Worm (Caenorhabditis elegans) whole organism, young adult: ENCODE data around the gene ZK1010.2.

ENCODE experiments used
- B0336.3 ChIP-seq: fragments of 200-800 bp; sonication (Bioruptor generic); IDR thresholded peaks from 2 replicates; pipeline ENCODE4 v1.3.6; 2022; ENCODE audit warnings: missing genetic modification characterization, missing compliant biosample characterization
- C06A6.2 ChIP-seq: fragments of 200-800 bp; sonication (Bioruptor generic); conservative IDR thresholded peaks from 2 replicates; pipeline ENCODE4 v1.3.6; 2022; ENCODE audit warnings: missing genetic modification characterization, missing compliant biosample characterization
- C17E4.6 ChIP-seq: fragments of 200-800 bp; sonication (Bioruptor generic); IDR thresholded peaks from 2 replicates; pipeline ENCODE4 v1.3.6; 2022; ENCODE audit warnings: missing genetic modification reagents, missing genetic modification characterization, missing compliant biosample characterization
- D2030.7 ChIP-seq: fragments of 200-800 bp; sonication (Bioruptor generic); IDR thresholded peaks from 2 replicates; pipeline ENCODE4 v1.3.6; 2022; ENCODE audit warnings: missing genetic modification reagents, missing genetic modification characterization, missing compliant biosample characterization
- F23B12.7 ChIP-seq: sonication (generic microtip); optimal IDR thresholded peaks from 2 replicates; lab custom pipeline; 2017; ENCODE audit warnings: missing genetic modification characterization, mild to moderate bottlenecking, missing compliant biosample characterization, antibody characterized with exemption, moderate library complexity; ENCODE audit not compliant: insufficient read depth
- F33H1.4 ChIP-seq: fragments of 200-800 bp; sonication (Bioruptor generic); IDR thresholded peaks from 2 replicates; pipeline ENCODE4 v1.3.6; 2022; ENCODE audit warnings: missing genetic modification reagents, missing genetic modification characterization, missing compliant biosample characterization
- F37B4.10 ChIP-seq: fragments of 200-800 bp; sonication (Bioruptor generic); IDR thresholded peaks from 2 replicates; pipeline ENCODE4 v1.3.6; 2022; ENCODE audit warnings: missing genetic modification characterization, missing compliant biosample characterization
- F52B5.7 ChIP-seq: sonication (generic microtip); optimal IDR thresholded peaks from 2 replicates; lab custom pipeline; 2016; ENCODE audit warnings: mild to moderate bottlenecking, missing genetic modification characterization, missing compliant biosample characterization
- K11D2.4 ChIP-seq: fragments of 200-800 bp; sonication (Bioruptor generic); IDR thresholded peaks from 2 replicates; pipeline ENCODE4 v1.3.6; 2022; ENCODE audit warnings: missing genetic modification reagents, missing genetic modification characterization, missing compliant biosample characterization
- Y53G8AR.9 ChIP-seq: fragments of 200-800 bp; sonication (Bioruptor generic); conservative IDR thresholded peaks from 2 replicates; pipeline ENCODE4 v1.3.6; 2022; ENCODE audit warnings: missing genetic modification reagents, missing genetic modification characterization, missing compliant biosample characterization
- Y67H2A.10 ChIP-seq: fragments of 200-800 bp; sonication (Bioruptor generic); conservative IDR thresholded peaks from 2 replicates; pipeline ENCODE4 v1.3.6; 2022; ENCODE audit warnings: missing genetic modification reagents, missing genetic modification characterization, missing compliant biosample characterization
- ama-1 ChIP-seq, 3 experiments: fragments of 150-350 bp in 1 of 3; sonication (generic microtip) in 2 of 3; optimal IDR thresholded peaks; 2 replicates each; lab custom pipeline; 2014 to 2018; ENCODE audit warnings: missing biosample characterization in 2 of 3, missing genetic modification characterization in 2 of 3, missing genetic modification reagents in 2 of 3
- attf-3 ChIP-seq: fragments of 200-800 bp; sonication (Bioruptor generic); conservative IDR thresholded peaks from 2 replicates; pipeline ENCODE4 v1.3.6; 2022; ENCODE audit warnings: missing genetic modification reagents, missing genetic modification characterization, missing compliant biosample characterization
- attf-6 ChIP-seq: fragments of 200-800 bp; sonication (Bioruptor generic); IDR thresholded peaks from 2 replicates; pipeline ENCODE4 v1.3.6; 2022; ENCODE audit warnings: missing genetic modification reagents, missing genetic modification characterization, missing compliant biosample characterization
- cebp-2 ChIP-seq: fragments of 200-800 bp; sonication (Bioruptor generic); IDR thresholded peaks from 2 replicates; pipeline ENCODE4 v1.3.6; 2022; ENCODE audit warnings: missing genetic modification characterization, missing compliant biosample characterization
- ceh-100 ChIP-seq: fragments of 200-800 bp; sonication (Bioruptor generic); IDR thresholded peaks from 2 replicates; pipeline ENCODE4 v1.3.6; 2022; ENCODE audit warnings: missing genetic modification reagents, missing genetic modification characterization, missing compliant biosample characterization
- ceh-79 ChIP-seq: sonication (generic microtip); optimal IDR thresholded peaks from 2 replicates; lab custom pipeline; 2017; ENCODE audit warnings: mild to moderate bottlenecking, missing genetic modification characterization, missing compliant biosample characterization
- die-1 ChIP-seq: sonication (generic microtip); optimal IDR thresholded peaks from 2 replicates; lab custom pipeline; 2016; ENCODE audit warnings: missing genotype, mild to moderate bottlenecking, missing genetic modification characterization, missing compliant biosample characterization
- egrh-3 ChIP-seq: fragments of 200-800 bp; sonication (Bioruptor generic); IDR thresholded peaks from 2 replicates; pipeline ENCODE4 v1.3.6; 2022; ENCODE audit warnings: missing genetic modification reagents, missing genetic modification characterization, missing compliant biosample characterization
- ekl-4 ChIP-seq: fragments of 200-800 bp; sonication (Bioruptor generic); IDR thresholded peaks from 2 replicates; pipeline ENCODE4 v1.3.6; 2022; ENCODE audit warnings: missing genetic modification reagents, missing genetic modification characterization, missing compliant biosample characterization
- ets-4 ChIP-seq: fragments of 200-800 bp; sonication (Bioruptor generic); optimal IDR thresholded peaks from 2 replicates; lab custom pipeline; 2018; ENCODE audit warnings: mild to moderate bottlenecking, missing genetic modification characterization, missing compliant biosample characterization
- gei-17 ChIP-seq: fragments of 200-800 bp; sonication (Bioruptor generic); optimal IDR thresholded peaks from 2 replicates; lab custom pipeline; 2018; ENCODE audit warnings: mild to moderate bottlenecking, missing genetic modification characterization, missing compliant biosample characterization
- hsf-1 ChIP-seq: fragments of 200-800 bp; sonication (Bioruptor generic); IDR thresholded peaks from 2 replicates; pipeline ENCODE4 v1.3.6; 2022; ENCODE audit warnings: missing genetic modification reagents, missing genetic modification characterization, missing compliant biosample characterization
- let-607 ChIP-seq, 2 experiments: fragments of 200-800 bp in 1 of 2; sonication (Bioruptor generic) in 1 of 2; sonication (generic microtip) in 1 of 2; optimal IDR thresholded peaks; 2 replicates each; lab custom pipeline; 2016 to 2018; ENCODE audit warnings: mild to moderate bottlenecking in 2 of 2, missing compliant biosample characterization in 2 of 2, missing genetic modification characterization in 2 of 2, moderate library complexity in 2 of 2, missing genotype in 1 of 2
- lsl-1 ChIP-seq: fragments of 200-800 bp; sonication (Bioruptor generic); optimal IDR thresholded peaks from 2 replicates; lab custom pipeline; 2018; ENCODE audit warnings: mild to moderate bottlenecking, missing genetic modification characterization, moderate library complexity, missing compliant biosample characterization
- madf-3 ChIP-seq: fragments of 200-800 bp; sonication (Bioruptor generic); IDR thresholded peaks from 2 replicates; pipeline ENCODE4 v1.3.6; 2022; ENCODE audit warnings: missing genetic modification reagents, missing genetic modification characterization, missing compliant biosample characterization
- madf-6 ChIP-seq: fragments of 200-800 bp; sonication (Bioruptor generic); IDR thresholded peaks from 2 replicates; pipeline ENCODE4 v1.3.6; 2022; ENCODE audit warnings: missing genetic modification reagents, missing genetic modification characterization, missing compliant biosample characterization
- mcd-1 ChIP-seq: fragments of 200-800 bp; sonication (Bioruptor generic); IDR thresholded peaks from 2 replicates; pipeline ENCODE4 v1.3.6; 2022; ENCODE audit warnings: missing genetic modification reagents, missing genetic modification characterization, missing compliant biosample characterization
- mes-4 ChIP-seq: sonication (generic microtip); optimal IDR thresholded peaks from 2 replicates; lab custom pipeline; 2016; ENCODE audit warnings: missing genotype, missing genetic modification characterization, missing compliant biosample characterization
- nfya-1 ChIP-seq: sonication (generic microtip); optimal IDR thresholded peaks from 2 replicates; lab custom pipeline; 2017; ENCODE audit warnings: antibody characterized with exemption, missing compliant biosample characterization, missing genetic modification characterization, borderline replicate concordance; ENCODE audit not compliant: insufficient read depth
- nhr-120 ChIP-seq: fragments of 200-800 bp; sonication (Bioruptor generic); IDR thresholded peaks from 2 replicates; pipeline ENCODE4 v1.3.6; 2022; ENCODE audit warnings: missing genetic modification characterization, missing compliant biosample characterization
- nhr-27 ChIP-seq: fragments of 200-800 bp; sonication (Bioruptor generic); optimal IDR thresholded peaks from 2 replicates; lab custom pipeline; 2018; ENCODE audit warnings: mild to moderate bottlenecking, missing genetic modification characterization, moderate library complexity, missing compliant biosample characterization
- pbrm-1 ChIP-seq: fragments of 200-800 bp; sonication (Bioruptor generic); IDR thresholded peaks from 2 replicates; pipeline ENCODE4 v1.3.6; 2022; ENCODE audit warnings: missing genetic modification reagents, missing genetic modification characterization, missing compliant biosample characterization
- pha-4 ChIP-seq: fragments of 150-350 bp; sonication (generic microtip); optimal IDR thresholded peaks from 2 replicates; lab custom pipeline; 2014; ENCODE audit warnings: missing biosample characterization, missing genetic modification reagents, missing genetic modification characterization
- rpc-1 ChIP-seq, 2 experiments: fragments of 150-350 bp in 1 of 2; sonication (generic microtip) in 1 of 2; optimal IDR thresholded peaks; 2 replicates each; lab custom pipeline; 2014 to 2018; ENCODE audit warnings: missing biosample characterization in 1 of 2, missing genetic modification characterization in 1 of 2, missing genetic modification reagents in 1 of 2, missing genotype in 1 of 2
- somi-1 ChIP-seq: fragments of 200-800 bp; sonication (Bioruptor generic); optimal IDR thresholded peaks from 2 replicates; lab custom pipeline; 2018; ENCODE audit warnings: mild to moderate bottlenecking, missing genetic modification characterization, missing compliant biosample characterization
- sptf-2 ChIP-seq: fragments of 200-800 bp; sonication (Bioruptor generic); optimal IDR thresholded peaks from 2 replicates; lab custom pipeline; 2018; ENCODE audit warnings: mild to moderate bottlenecking, missing genetic modification characterization, missing compliant biosample characterization
- tbx-9 ChIP-seq: sonication (generic microtip); optimal IDR thresholded peaks from 2 replicates; lab custom pipeline; 2016; ENCODE audit warnings: borderline replicate concordance, missing genetic modification characterization, inconsistent platforms, missing compliant biosample characterization
- tlf-1 ChIP-seq: fragments of 200-800 bp; sonication (Bioruptor generic); optimal IDR thresholded peaks from 2 replicates; lab custom pipeline; 2018; ENCODE audit warnings: mild to moderate bottlenecking, missing genetic modification characterization, missing compliant biosample characterization
- xnd-1 ChIP-seq: sonication (generic microtip); optimal IDR thresholded peaks from 2 replicates; lab custom pipeline; 2016; ENCODE audit warnings: missing genotype, missing genetic modification reagents, missing genetic modification characterization, missing compliant biosample characterization
- zfh-2 ChIP-seq: fragments of 200-800 bp; sonication (Bioruptor generic); conservative IDR thresholded peaks from 2 replicates; pipeline ENCODE4 v1.3.6; 2022; ENCODE audit warnings: missing genetic modification reagents, missing genetic modification characterization, missing compliant biosample characterization
- zim-3 ChIP-seq: sonication (generic microtip); optimal IDR thresholded peaks from 2 replicates; lab custom pipeline; 2017; ENCODE audit warnings: mild to moderate bottlenecking, missing genetic modification characterization, moderate library complexity, missing compliant biosample characterization
- ztf-25 ChIP-seq: fragments of 200-800 bp; sonication (Bioruptor generic); IDR thresholded peaks from 2 replicates; pipeline ENCODE4 v1.3.6; 2022; ENCODE audit warnings: missing genetic modification reagents, missing genetic modification characterization, missing compliant biosample characterization
- ztf-6 ChIP-seq: fragments of 200-800 bp; sonication (Bioruptor generic); IDR thresholded peaks from 2 replicates; pipeline ENCODE4 v1.3.6; 2022; ENCODE audit warnings: missing genetic modification reagents, missing genetic modification characterization, missing compliant biosample characterization

The ZK1010.2 gene

DNA sequence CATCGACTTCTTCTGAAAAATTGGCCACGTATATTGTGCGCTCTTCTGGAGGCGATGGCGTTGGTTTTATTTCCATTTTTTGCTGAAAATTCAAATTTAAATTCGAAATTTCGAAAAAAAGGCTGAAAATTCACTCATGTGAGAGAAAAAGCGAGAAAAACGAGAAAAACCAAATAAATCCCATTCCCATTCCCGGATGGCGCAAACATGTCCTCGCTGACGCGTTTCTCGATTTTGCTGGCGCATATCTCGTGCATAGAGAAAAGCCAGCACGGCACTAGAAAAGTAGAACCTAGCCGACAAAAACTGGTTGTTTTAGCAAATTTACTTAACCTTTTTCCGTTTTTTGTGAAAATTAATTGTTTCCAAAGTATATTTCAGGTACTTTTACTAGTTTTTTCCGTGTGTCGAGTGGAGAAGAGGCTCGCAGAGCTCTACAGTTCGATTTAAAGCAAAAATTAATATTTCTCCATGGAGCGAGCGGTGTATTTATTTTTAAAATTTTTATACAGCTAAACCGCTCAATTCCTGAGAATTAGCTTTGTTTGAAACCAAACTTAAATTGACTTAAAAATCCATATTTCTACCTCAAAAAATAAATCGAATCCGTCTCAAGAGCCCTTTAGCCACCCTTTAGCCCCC, 45.8 kb downstream of the ZK1010.2 start, which contains the start of gene rbm-7 (continued):
- no peak for TF ChIP-seq ztf-6 (GFP tag; lab: Robert Waterston, UW)
- peak; percentile 51; the same call in 1 of the 2 replicates for TF ChIP-seq F33H1.4 (GFP tag; lab: Robert Waterston, UW)
- peak; percentile 66 for TF ChIP-seq madf-6 (GFP tag; lab: Robert Waterston, UW)
- peak; percentile 44; the same call in 1 of the 2 replicates for TF ChIP-seq ceh-100 (GFP tag; lab: Robert Waterston, UW)
- no peak for TF ChIP-seq die-1 (tag; lab: Kevin White, UChicago)
- no peak for TF ChIP-seq tbx-9 (tag; lab: Kevin White, UChicago)
- TF ChIP-seq gei-17 (GFP tag; lab: Kevin White, UChicago) = no peak
- TF ChIP-seq mes-4 (tag; lab: Kevin White, UChicago) = no peak
- no peak for TF ChIP-seq nhr-120
- peak; percentile 38 for TF ChIP-seq F23B12.7 (tag; lab: Kevin White, UChicago)
- no peak for TF ChIP-seq B0336.3 (GFP tag; lab: Robert Waterston, UW)
- TF ChIP-seq hsf-1 (GFP tag; lab: Robert Waterston, UW) = 0 out of 2 replicates have a peak, but pooled peaks have one; percentile 21
- TF ChIP-seq xnd-1 (tag; lab: Kevin White, UChicago) = peak; percentile 20
- no peak for TF ChIP-seq zim-3 (tag; lab: Kevin White, UChicago)
- no peak for TF ChIP-seq nfya-1 (tag; lab: Kevin White, UChicago)
- TF ChIP-seq F37B4.10 (GFP tag; lab: Robert Waterston, UW) = no peak
- TF ChIP-seq tlf-1 = peak; percentile 37
- TF ChIP-seq ztf-25 (GFP tag; lab: Robert Waterston, UW) = no peak
- TF ChIP-seq attf-6 (GFP tag; lab: Robert Waterston, UW) = no peak
- no peak for TF ChIP-seq ama-1 (optimal IDR thresholded peaks at IDR 0.05; lab: Kevin White, UChicago)
- no peak for TF ChIP-seq ama-1 (GFP tag; optimal IDR thresholded peaks at IDR 0.05; lab: Kevin White, UChicago)
- TF ChIP-seq D2030.7 (GFP tag; lab: Robert Waterston, UW) = peak; percentile 37; the same call in 1 of the 2 replicates
- TF ChIP-seq Y53G8AR.9 (GFP tag; lab: Robert Waterston, UW) = peak; percentile 79; the same call in 1 of the 2 replicates
- no peak for TF ChIP-seq rpc-1 (optimal IDR thresholded peaks at IDR 0.05; lab: Kevin White, UChicago)
- no peak for TF ChIP-seq rpc-1 (tag; optimal IDR thresholded peaks at IDR 0.05; lab: Kevin White, UChicago)
- TF ChIP-seq attf-3 = 0 out of 2 replicates have a peak, but pooled peaks have one; percentile 17
- TF ChIP-seq C06A6.2 (GFP tag; lab: Robert Waterston, UW) = 0 out of 2 replicates have a peak, but pooled peaks have one; percentile 28
- TF ChIP-seq mcd-1 (GFP tag; lab: Robert Waterston, UW) = peak; percentile 80
- TF ChIP-seq C17E4.6 (GFP tag; lab: Robert Waterston, UW) = no peak
- TF ChIP-seq pbrm-1 (GFP tag; lab: Robert Waterston, UW) = peak; percentile 74; the same call in 1 of the 2 replicates
- no peak for TF ChIP-seq somi-1 (GFP tag; lab: Kevin White, UChicago)
- TF ChIP-seq lsl-1 (GFP tag; lab: Kevin White, UChicago) = peak; percentile 55

DNA sequence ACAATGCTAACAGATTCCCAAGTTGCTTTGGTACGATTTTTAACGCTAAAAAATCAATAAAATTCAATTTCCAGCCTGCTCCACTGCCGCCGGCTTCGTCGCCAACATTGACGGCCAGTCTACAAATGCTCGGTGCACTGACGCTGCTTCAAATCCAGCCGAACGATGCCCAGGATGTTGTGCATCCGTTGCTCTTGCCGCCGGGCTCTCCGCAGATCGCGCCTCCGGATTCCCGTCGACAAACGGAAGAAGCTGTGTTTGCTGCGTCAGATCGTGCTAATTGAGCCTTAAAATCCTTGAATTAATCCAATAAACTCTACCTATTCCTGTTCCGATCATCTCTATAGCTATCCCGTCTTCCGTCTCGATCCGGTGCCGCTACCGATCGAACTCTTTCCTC, 46.6 kb downstream of the ZK1010.2 start:
- TF ChIP-seq pha-4 (tag; lab: Kevin White, UChicago) (no peak), attf-3 (no peak), zim-3 (tag; lab: Kevin White, UChicago) (no peak), nhr-120 (no peak), ekl-4 (GFP tag; lab: Robert Waterston, UW) (no peak), ceh-79 (tag; lab: Kevin White, UChicago) (no peak), F52B5.7 (tag; lab: Kevin White, UChicago) (no peak), Y67H2A.10 (no peak), ama-1 (optimal IDR thresholded peaks at IDR 0.05; lab: Kevin White, UChicago) (no peak), ama-1 (GFP tag; optimal IDR thresholded peaks at IDR 0.05; lab: Kevin White, UChicago) (no peak), let-607 (tag; optimal IDR thresholded peaks at IDR 0.05; lab: Kevin White, UChicago) (no peak), madf-3 (no peak), C06A6.2 (GFP tag; lab: Robert Waterston, UW) (no peak), sptf-2 (GFP tag; lab: Kevin White, UChicago) (no peak), K11D2.4 (no peak), cebp-2 (GFP tag; lab: Robert Waterston, UW) (no peak), nhr-27 (no peak), ets-4 (no peak), F37B4.10 (GFP tag; lab: Robert Waterston, UW) (no peak), egrh-3 (GFP tag; lab: Robert Waterston, UW) (peak; percentile 30; the same call in 1 of the 2 replicates), zfh-2 (GFP tag; lab: Robert Waterston, UW) (peak; percentile 95), mcd-1 (GFP tag; lab: Robert Waterston, UW) (0 out of 2 replicates have a peak, but pooled peaks have one; percentile 11), lsl-1 (GFP tag; lab: Kevin White, UChicago) (no peak)
